Fruit fly (Drosophila melanogaster): ENCODE data around the gene lama.

The lama gene

dm6 chr3L:5355823-5356049 lies at the start of gene lama:
lama (minus strand) TSS chr3L:5355923.
- TF ChIP-seq net (GFP tag; optimal IDR thresholded peaks at IDR 0.05), result no peak
- TF ChIP-seq CG10631 (GFP tag; optimal IDR thresholded peaks at IDR 0.05), result no peak
- TF ChIP-seq CG7368 (GFP tag; optimal IDR thresholded peaks at IDR 0.05), result no peak
- no peak for TF ChIP-seq lz (GFP tag; optimal IDR thresholded peaks at IDR 0.05)
- TF ChIP-seq OdsH (GFP tag; optimal IDR thresholded peaks at IDR 0.05), result no peak
- no peak for TF ChIP-seq CG8319 (GFP tag; optimal IDR thresholded peaks at IDR 0.05)
- TF ChIP-seq spab (GFP tag; optimal IDR thresholded peaks at IDR 0.05), result no peak
- no peak for TF ChIP-seq ss (GFP tag; optimal IDR thresholded peaks at IDR 0.05)
- TF ChIP-seq Hr39 (GFP tag; optimal IDR thresholded peaks at IDR 0.05), result no peak
- no peak for TF ChIP-seq CG6792 (GFP tag; optimal IDR thresholded peaks at IDR 0.05)
- no peak for TF ChIP-seq achi (GFP tag; optimal IDR thresholded peaks at IDR 0.05)
- no peak for TF ChIP-seq fd59A (GFP tag; optimal IDR thresholded peaks at IDR 0.05)

dm6 chr3L:5385762-5386161 lies 30.0 kb upstream of the lama start:
- TF ChIP-seq Lpt (GFP tag; optimal IDR thresholded peaks at IDR 0.05) (peak; percentile 28), CG3919 (GFP tag; optimal IDR thresholded peaks at IDR 0.05) (no peak), CG8119 (GFP tag; IDR thresholded peaks at IDR 0.05) (peak; percentile 75), CG6276 (GFP tag; optimal IDR thresholded peaks at IDR 0.05) (peak; percentile 72), CG6163 (GFP tag; IDR thresholded peaks at IDR 0.05) (0 out of 3 replicates have a peak, but pooled peaks have one; percentile 46), pdm3 (GFP tag; optimal IDR thresholded peaks at IDR 0.05) (peak; percentile 7), CG32006 (GFP tag; optimal IDR thresholded peaks at IDR 0.05) (peak; percentile 46), Eip78C (GFP tag) (peak; percentile 76), CG11294 (GFP tag; IDR thresholded peaks at IDR 0.05) (0 out of 2 replicates have a peak, but pooled peaks have one; percentile 26), salr (GFP tag; optimal IDR thresholded peaks at IDR 0.05) (peak in 1 of 2 experiments; percentile 8), Hr39 (GFP tag; optimal IDR thresholded peaks at IDR 0.05) (no peak), CG4318 (GFP tag; optimal IDR thresholded peaks at IDR 0.05) (peak; percentile 14), Sox14 (GFP tag; optimal IDR thresholded peaks at IDR 0.05) (no peak), eg (GFP tag; IDR thresholded peaks at IDR 0.05) (peak; percentile 80), esn (GFP tag; optimal IDR thresholded peaks at IDR 0.05) (no peak), acj6 (GFP tag; optimal IDR thresholded peaks at IDR 0.05) (no peak), topi (GFP tag; optimal IDR thresholded peaks at IDR 0.05) (no peak), Gug (GFP tag; IDR thresholded peaks at IDR 0.05) (0 out of 2 replicates have a peak, but pooled peaks have one; percentile 12), svp (GFP tag) (peak; percentile 50), dsx (GFP tag; optimal IDR thresholded peaks at IDR 0.05; ENCODE audit: poor library complexity, severe bottlenecking) (no peak), Hr4 (GFP tag; optimal IDR thresholded peaks at IDR 0.05) (peak; percentile 66), CG1621 (tag; optimal IDR thresholded peaks at IDR 0.05) (no peak)

- TF ChIP-seq Hr39 (GFP tag; optimal IDR thresholded peaks at IDR 0.05) (no peak), CG7368 (GFP tag; optimal IDR thresholded peaks at IDR 0.05) (no peak), CG6276 (GFP tag; optimal IDR thresholded peaks at IDR 0.05) (no peak)
Observed at dm6 chr3L:5382721-5383120, 27.0 kb upstream of the lama start, which contains the start of gene Ir64a. Ir64a (minus strand) TSS chr3L:5382821.

dm6 chr3L:5372052-5372451 lies 16.3 kb upstream of the lama start:
- no peak for TF ChIP-seq cyc (GFP tag; optimal IDR thresholded peaks at IDR 0.05)
- no peak for TF ChIP-seq svp (GFP tag)
- TF ChIP-seq CG34406 (GFP tag; optimal IDR thresholded peaks at IDR 0.05), result no peak
- no peak for TF ChIP-seq dsx (GFP tag; optimal IDR thresholded peaks at IDR 0.05; ENCODE audit: poor library complexity, severe bottlenecking)

Measured in whole organism, prepupa.